Worm (Caenorhabditis elegans) whole organism, midembryonic: ENCODE results near the gene memb-1.

ENCODE experiments used
- T22C8.4 ChIP-seq: fragments of 200-800 bp; sonication (Bioruptor generic); IDR thresholded peaks from 2 replicates; pipeline ENCODE4 v1.3.6; 2022; ENCODE audit warnings: missing genetic modification characterization, missing compliant biosample characterization
- cog-1 ChIP-seq: sonication (generic microtip); optimal IDR thresholded peaks from 2 replicates; lab custom pipeline; 2016; ENCODE audit warnings: missing genetic modification characterization, missing compliant biosample characterization
- flt-1 ChIP-seq: fragments of 200-800 bp; sonication (Bioruptor generic); IDR thresholded peaks from 2 replicates; pipeline ENCODE4 v1.3.6; 2022; ENCODE audit warnings: missing genetic modification characterization, missing compliant biosample characterization
- ref-1 ChIP-seq: fragments of 200-800 bp; sonication (Bioruptor generic); conservative IDR thresholded peaks from 2 replicates; pipeline ENCODE4 v1.3.6; 2022; ENCODE audit warnings: missing genetic modification reagents, missing genetic modification characterization, missing compliant biosample characterization
- tab-1 ChIP-seq: fragments of 200-800 bp; sonication (Bioruptor generic); IDR thresholded peaks from 2 replicates; pipeline ENCODE4 v1.3.6; 2022; ENCODE audit warnings: missing genetic modification characterization, missing compliant biosample characterization
- ztf-23 ChIP-seq: fragments of 200-800 bp; sonication (Bioruptor generic); IDR thresholded peaks from 2 replicates; pipeline ENCODE4 v1.3.6; 2022; ENCODE audit warnings: missing genetic modification reagents, missing genetic modification characterization, missing compliant biosample characterization
- ztf-29 ChIP-seq: fragments of 200-800 bp; sonication (Bioruptor generic); IDR thresholded peaks from 2 replicates; pipeline ENCODE4 v1.3.6; 2022; ENCODE audit warnings: missing genetic modification reagents, missing genetic modification characterization, missing compliant biosample characterization

ce11 chrX:9443871-9444270 is 2.5 kb upstream of the memb-1 start:
- no peak for TF ChIP-seq T22C8.4
- no peak for TF ChIP-seq tab-1
- no peak for TF ChIP-seq cog-1 (tag; lab: Kevin White, UChicago)
- no peak for TF ChIP-seq ztf-29 (GFP tag; lab: Robert Waterston, UW)
- TF ChIP-seq flt-1 (GFP tag; lab: Robert Waterston, UW): no peak
- no peak for TF ChIP-seq ref-1 (GFP tag; lab: Robert Waterston, UW)
- TF ChIP-seq ztf-23 (GFP tag; lab: Robert Waterston, UW): no peak
